Fruit fly (Drosophila melanogaster) S2 (cell line): ENCODE measurements around the gene rumi.

Experiments
- CG8478 ChIP-seq: fragments of >200 bp; optimal IDR thresholded peaks from 2 replicates; lab custom pipeline; 2018
- CTCF ChIP-seq, 2 experiments: fragments of >200 bp; optimal IDR thresholded peaks; 2 replicates each; lab custom pipeline; 2018

DNA sequence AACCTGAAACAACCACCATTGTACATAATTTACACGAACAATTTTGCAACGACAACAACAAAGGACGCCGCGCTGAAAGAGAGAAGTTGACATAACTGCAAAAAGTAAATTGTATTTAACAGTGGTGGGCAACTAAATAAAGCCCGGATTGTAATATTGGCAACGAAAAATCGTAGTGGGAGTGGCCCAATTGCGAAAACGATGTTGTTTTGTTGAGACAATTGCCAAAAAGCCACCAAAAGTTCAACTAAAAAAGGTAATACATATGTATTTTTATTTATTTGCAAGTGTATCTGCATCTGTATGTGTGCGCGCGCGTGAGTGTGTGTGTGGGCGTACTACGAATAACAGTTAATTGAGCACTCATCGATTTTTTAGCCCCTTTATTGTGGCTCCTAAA, 714 bp upstream of the rumi start:
- no peak for TF ChIP-seq CTCF (optimal IDR thresholded peaks at IDR 0.05; lab: Kevin White, UChicago)
- no peak for TF ChIP-seq CG8478 (lab: Kevin White, UChicago)
